Worm (Caenorhabditis elegans) whole organism, early embryonic: ENCODE measurements around the gene T02H6.8.

Source experiments
- F13C5.2 ChIP-seq: sonication (generic microtip); optimal IDR thresholded peaks from 2 replicates; lab custom pipeline; 2017; ENCODE audit warnings: mild to moderate bottlenecking, missing genetic modification characterization, inconsistent platforms, missing compliant biosample characterization
- aly-1 ChIP-seq: sonication (generic microtip); optimal IDR thresholded peaks from 2 replicates; lab custom pipeline; 2016; ENCODE audit warnings: missing genetic modification characterization, missing compliant biosample characterization
- ama-1 ChIP-seq: fragments of 150-350 bp; optimal IDR thresholded peaks from 2 replicates; lab custom pipeline; 2014
- ceh-13 ChIP-seq: fragments of 200-800 bp; sonication (Bioruptor generic); optimal IDR thresholded peaks from 2 replicates; lab custom pipeline; 2018; ENCODE audit warnings: mild to moderate bottlenecking, missing genetic modification characterization, missing compliant biosample characterization
- ceh-36 ChIP-seq: sonication (generic microtip); optimal IDR thresholded peaks from 2 replicates; lab custom pipeline; 2016; ENCODE audit warnings: missing genetic modification characterization, inconsistent platforms, missing compliant biosample characterization
- flt-1 ChIP-seq: fragments of 200-800 bp; sonication (Bioruptor generic); IDR thresholded peaks from 2 replicates; pipeline ENCODE4 v1.3.6; 2022; ENCODE audit warnings: missing genetic modification characterization, missing compliant biosample characterization
- hmg-4 ChIP-seq: fragments of 200-800 bp; sonication (Bioruptor generic); optimal IDR thresholded peaks from 2 replicates; lab custom pipeline; 2018; ENCODE audit warnings: mild to moderate bottlenecking, missing genetic modification characterization, missing compliant biosample characterization
- pes-1 ChIP-seq: fragments of 200-800 bp; sonication (Bioruptor generic); IDR thresholded peaks from 2 replicates; pipeline ENCODE4 v1.3.6; 2022; ENCODE audit warnings: missing genetic modification reagents, missing genetic modification characterization, missing compliant biosample characterization
- scrt-1 ChIP-seq: fragments of 200-800 bp; sonication (Bioruptor generic); IDR thresholded peaks from 2 replicates; pipeline ENCODE4 v1.3.6; 2022; ENCODE audit warnings: missing genetic modification characterization, missing compliant biosample characterization
- tbx-37 ChIP-seq: fragments of 200-800 bp; sonication (Bioruptor generic); conservative IDR thresholded peaks from 2 replicates; pipeline ENCODE4 v1.3.6; 2022; ENCODE audit warnings: missing genetic modification reagents, missing genetic modification characterization, missing compliant biosample characterization
- tra-4 ChIP-seq: sonication (generic microtip); optimal IDR thresholded peaks from 2 replicates; lab custom pipeline; 2017; ENCODE audit warnings: missing genetic modification characterization, missing compliant biosample characterization

DNA sequence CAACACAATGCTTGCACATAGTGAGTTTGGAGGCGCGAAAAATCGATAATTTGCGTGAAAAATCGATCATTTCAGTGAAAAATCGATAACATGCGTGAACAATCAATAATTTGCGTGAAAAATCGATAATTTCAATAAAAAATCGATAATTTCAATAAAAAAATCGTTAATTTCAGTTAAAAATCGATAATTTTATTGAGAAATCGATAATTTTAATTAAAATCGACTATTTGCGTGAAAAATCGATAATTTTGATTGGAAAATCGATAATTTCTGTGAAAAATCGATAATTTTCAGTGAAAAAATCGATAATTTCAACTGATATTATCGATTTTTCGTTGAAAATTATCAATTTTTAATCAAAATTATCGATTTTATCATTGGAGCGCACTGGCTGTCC lies 43.4 kb downstream of the T02H6.8 start:
- TF ChIP-seq ama-1 (lab: Kevin White, UChicago), result no peak
- no peak for TF ChIP-seq tbx-37 (GFP tag; lab: Robert Waterston, UW)
- no peak for TF ChIP-seq scrt-1 (GFP tag; lab: Robert Waterston, UW)
- TF ChIP-seq pes-1 (GFP tag; lab: Robert Waterston, UW), result no peak
- no peak for TF ChIP-seq ceh-13 (GFP tag; lab: Kevin White, UChicago)
- TF ChIP-seq aly-1 (tag; lab: Kevin White, UChicago), result no peak
- TF ChIP-seq flt-1 (GFP tag; lab: Robert Waterston, UW), result no peak
- TF ChIP-seq tra-4 (tag; lab: Kevin White, UChicago), result no peak
- no peak for TF ChIP-seq F13C5.2 (tag; lab: Kevin White, UChicago)
- no peak for TF ChIP-seq ceh-36 (tag; lab: Kevin White, UChicago)
- TF ChIP-seq hmg-4 (GFP tag; lab: Kevin White, UChicago), result no peak
